Worm (Caenorhabditis elegans): ENCODE measurements around the gene alkb-7.

alkb-7 gene

ce11 chrII:12805765-12806384 is 17.9 kb upstream of the alkb-7 start (continued):
- TF ChIP-seq xbp-1 (tag; optimal IDR thresholded peaks at IDR 0.05) (no peak), ets-5 (GFP tag; IDR thresholded peaks at IDR 0.05) (no peak), C16A3.4 (tag; optimal IDR thresholded peaks at IDR 0.05) (no peak), mdl-1 (tag; optimal IDR thresholded peaks at IDR 0.05) (peak in 1 of 2 experiments; percentile 6), elt-3 (tag; optimal IDR thresholded peaks at IDR 0.05) (no peak), pag-3 (tag; optimal IDR thresholded peaks at IDR 0.05; ENCODE audit: borderline replicate concordance, insufficient read depth) (no peak), ceh-90 (tag; optimal IDR thresholded peaks at IDR 0.05) (no peak), ceh-63 (GFP tag; optimal IDR thresholded peaks at IDR 0.05) (no peak), sup-37 (GFP tag; optimal IDR thresholded peaks at IDR 0.05) (no peak), efl-3 (GFP tag; optimal IDR thresholded peaks at IDR 0.05) (no peak)

- TF ChIP-seq nhr-71 (tag; optimal IDR thresholded peaks at IDR 0.05) (no peak), lir-3 (tag; optimal IDR thresholded peaks at IDR 0.05; ENCODE audit: poor library complexity) (no peak), fkh-4 (tag; optimal IDR thresholded peaks at IDR 0.05; ENCODE audit: borderline replicate concordance) (no peak), nhr-19 (GFP tag; conservative IDR thresholded peaks at IDR 0.05) (no peak), efl-3 (GFP tag; optimal IDR thresholded peaks at IDR 0.05) (no peak), nhr-11 (tag; optimal IDR thresholded peaks at IDR 0.05) (no peak), isw-1 (GFP tag; IDR thresholded peaks at IDR 0.05) (no peak), pqm-1 (tag; optimal IDR thresholded peaks at IDR 0.05) (no peak), elt-2 (tag; optimal IDR thresholded peaks at IDR 0.05) (no peak), nhr-84 (tag; optimal IDR thresholded peaks at IDR 0.05) (no peak)
These were observed 17.2 kb upstream of the alkb-7 start, which contains the start of the genes Y46G5A.18 and Y46G5A.47 for ce11 chrII:12805161-12805560. Y46G5A.18 (minus strand) TSS chrII:12805261. Y46G5A.47 (minus strand) TSS chrII:12805306.

- no peak for TF ChIP-seq efl-3 (GFP tag; optimal IDR thresholded peaks at IDR 0.05)
- no peak for TF ChIP-seq hlh-17 (GFP tag; optimal IDR thresholded peaks at IDR 0.05; ENCODE audit: borderline replicate concordance)
- TF ChIP-seq jun-1 (tag; optimal IDR thresholded peaks at IDR 0.05): no peak
- TF ChIP-seq skn-1 (tag; optimal IDR thresholded peaks at IDR 0.05): no peak
- TF ChIP-seq sup-37 (GFP tag; optimal IDR thresholded peaks at IDR 0.05): no peak
- TF ChIP-seq F16B12.6 (tag; optimal IDR thresholded peaks at IDR 0.05): no peak
- TF ChIP-seq C16A3.4 (tag; optimal IDR thresholded peaks at IDR 0.05): no peak
- TF ChIP-seq ceh-63 (GFP tag; optimal IDR thresholded peaks at IDR 0.05): no peak
- TF ChIP-seq lin-15B (tag; optimal IDR thresholded peaks at IDR 0.05): no peak
- TF ChIP-seq hlh-4 (tag; optimal IDR thresholded peaks at IDR 0.05): no peak
- TF ChIP-seq alr-1 (tag; optimal IDR thresholded peaks at IDR 0.05; ENCODE audit: borderline replicate concordance): no peak
- TF ChIP-seq nhr-12 (tag; optimal IDR thresholded peaks at IDR 0.05): no peak
- no peak for TF ChIP-seq zag-1 (tag; optimal IDR thresholded peaks at IDR 0.05)
- TF ChIP-seq nhr-90 (tag; optimal IDR thresholded peaks at IDR 0.05; ENCODE audit: poor library complexity): peak; percentile 6
- TF ChIP-seq nhr-19 (GFP tag; conservative IDR thresholded peaks at IDR 0.05): peak; percentile 57
- no peak for TF ChIP-seq aly-2 (tag; optimal IDR thresholded peaks at IDR 0.05)
- TF ChIP-seq hpl-2 (GFP tag; optimal IDR thresholded peaks at IDR 0.05): no peak
- peak; percentile 65 for TF ChIP-seq blmp-1 (tag; optimal IDR thresholded peaks at IDR 0.05)
- TF ChIP-seq ceh-90 (tag; optimal IDR thresholded peaks at IDR 0.05): no peak
- TF ChIP-seq elt-2 (tag; optimal IDR thresholded peaks at IDR 0.05): no peak
- no peak for TF ChIP-seq mab-9 (GFP tag; IDR thresholded peaks at IDR 0.05)
- TF ChIP-seq Y116A8C.19 (tag; optimal IDR thresholded peaks at IDR 0.05; ENCODE audit: borderline replicate concordance): no peak
- peak in 1 of 2 experiments; percentile 83 for TF ChIP-seq mdl-1 (tag; optimal IDR thresholded peaks at IDR 0.05)
- TF ChIP-seq pqm-1 (tag; optimal IDR thresholded peaks at IDR 0.05): no peak
- TF ChIP-seq fos-1 (tag; optimal IDR thresholded peaks at IDR 0.05): no peak
- peak; percentile 68 for TF ChIP-seq nhr-71 (tag; optimal IDR thresholded peaks at IDR 0.05)
- TF ChIP-seq lir-3 (tag; optimal IDR thresholded peaks at IDR 0.05; ENCODE audit: poor library complexity): no peak
- TF ChIP-seq tbx-2 (tag; optimal IDR thresholded peaks at IDR 0.05): peak; percentile 63
- no peak for TF ChIP-seq C34B4.2 (tag; optimal IDR thresholded peaks at IDR 0.05)
- TF ChIP-seq nhr-11 (tag; optimal IDR thresholded peaks at IDR 0.05): peak; percentile 75
- TF ChIP-seq unc-86 (tag; optimal IDR thresholded peaks at IDR 0.05): no peak
- TF ChIP-seq nhr-237 (tag; optimal IDR thresholded peaks at IDR 0.05): no peak
- TF ChIP-seq dsc-1 (tag; optimal IDR thresholded peaks at IDR 0.05): no peak
- no peak for TF ChIP-seq fkh-10 (GFP tag; optimal IDR thresholded peaks at IDR 0.05)
- no peak for TF ChIP-seq ets-5 (GFP tag; IDR thresholded peaks at IDR 0.05)
- peak; percentile 83 for TF ChIP-seq nhr-20 (tag; optimal IDR thresholded peaks at IDR 0.05)
- TF ChIP-seq egl-27 (tag; optimal IDR thresholded peaks at IDR 0.05): no peak
- TF ChIP-seq nhr-47 (tag; optimal IDR thresholded peaks at IDR 0.05): peak; percentile 37
These were observed 12.1 kb upstream of the alkb-7 start for ce11 chrII:12799927-12800522.
